Fruit fly (Drosophila melanogaster): ENCODE results near the gene Nepl11.

Gene Nepl11

DNA sequence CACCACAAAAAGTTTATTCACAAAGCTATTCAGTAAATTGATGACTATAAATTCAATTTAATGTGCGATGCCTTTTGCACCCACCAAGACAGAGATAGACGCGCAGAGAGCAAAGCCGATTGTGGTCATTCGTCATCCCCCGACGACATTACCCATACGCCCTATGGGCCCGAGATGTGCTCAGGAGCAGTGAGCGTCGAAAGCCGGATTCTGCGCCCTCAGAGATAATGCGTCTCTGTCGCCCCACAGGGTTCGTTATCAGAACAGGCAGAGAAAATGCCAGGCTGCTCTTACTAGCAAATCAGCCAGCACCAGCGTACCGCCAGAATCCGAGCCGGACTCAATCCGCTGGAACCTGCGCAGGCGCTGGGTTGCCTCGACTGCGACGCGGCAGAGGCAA lies 3.4 kb downstream of the Nepl11 start:
- TF ChIP-seq Vsx2 (GFP tag; optimal IDR thresholded peaks at IDR 0.05; ENCODE audit: partially characterized antibody), result peak; percentile 56
- TF ChIP-seq GATAd (GFP tag; optimal IDR thresholded peaks at IDR 0.05), result no peak

dm6 chr3R:4284376-4284953 lies 10.2 kb downstream of the Nepl11 start:
- TF ChIP-seq usp (GFP tag; optimal IDR thresholded peaks at IDR 0.05) (no peak), Jra (GFP tag; optimal IDR thresholded peaks at IDR 0.05) (no peak), lola (GFP tag; optimal IDR thresholded peaks at IDR 0.05) (no peak), Sp1 (GFP tag; optimal IDR thresholded peaks at IDR 0.05) (no peak), CG9705 (GFP tag; optimal IDR thresholded peaks at IDR 0.05) (no peak), sv (GFP tag; optimal IDR thresholded peaks at IDR 0.05) (no peak), Hnf4 (GFP tag; optimal IDR thresholded peaks at IDR 0.05) (no peak), Dif (GFP tag; optimal IDR thresholded peaks at IDR 0.05; ENCODE audit: partially characterized antibody) (no peak), tai (GFP tag; optimal IDR thresholded peaks at IDR 0.05) (no peak), sage (GFP tag; optimal IDR thresholded peaks at IDR 0.05) (no peak), Rel (GFP tag; optimal IDR thresholded peaks at IDR 0.05) (no peak), Rel (tag; optimal IDR thresholded peaks at IDR 0.05) (no peak), dmrt93B (GFP tag; optimal IDR thresholded peaks at IDR 0.05) (no peak), foxo (GFP tag; optimal IDR thresholded peaks at IDR 0.05) (no peak), CG32264 (GFP tag; optimal IDR thresholded peaks at IDR 0.05) (no peak), Hr83 (GFP tag; optimal IDR thresholded peaks at IDR 0.05; ENCODE audit: poor library complexity, severe bottlenecking) (no peak), woc (GFP tag; optimal IDR thresholded peaks at IDR 0.05) (no peak), N (GFP tag; optimal IDR thresholded peaks at IDR 0.05) (no peak), ey (GFP tag; optimal IDR thresholded peaks at IDR 0.05) (no peak)

dm6 chr3R:4282207-4282606 lies 12.4 kb downstream of the Nepl11 start:
- TF ChIP-seq Hr83 (GFP tag; optimal IDR thresholded peaks at IDR 0.05; ENCODE audit: poor library complexity, severe bottlenecking) (no peak), Rel (GFP tag; optimal IDR thresholded peaks at IDR 0.05) (no peak), Rel (tag; optimal IDR thresholded peaks at IDR 0.05) (no peak), fru (GFP tag; optimal IDR thresholded peaks at IDR 0.05) (no peak), dmrt93B (GFP tag; optimal IDR thresholded peaks at IDR 0.05) (no peak), Vsx2 (GFP tag; optimal IDR thresholded peaks at IDR 0.05; ENCODE audit: partially characterized antibody) (no peak), sage (GFP tag; optimal IDR thresholded peaks at IDR 0.05) (no peak), CG9705 (GFP tag; optimal IDR thresholded peaks at IDR 0.05) (no peak), foxo (GFP tag; optimal IDR thresholded peaks at IDR 0.05) (no peak), h (GFP tag; optimal IDR thresholded peaks at IDR 0.05) (no peak), dl (GFP tag; optimal IDR thresholded peaks at IDR 0.05; ENCODE audit: insufficient read depth in 1 of 2, partially characterized antibody in 2 of 2) (no peak), Dif (GFP tag; optimal IDR thresholded peaks at IDR 0.05; ENCODE audit: partially characterized antibody) (no peak), GATAd (GFP tag; optimal IDR thresholded peaks at IDR 0.05) (no peak), usp (GFP tag; optimal IDR thresholded peaks at IDR 0.05) (no peak), woc (GFP tag; optimal IDR thresholded peaks at IDR 0.05) (no peak), dsf (GFP tag; optimal IDR thresholded peaks at IDR 0.05; ENCODE audit: borderline replicate concordance) (no peak), sv (GFP tag; optimal IDR thresholded peaks at IDR 0.05) (no peak), CrebA (GFP tag; optimal IDR thresholded peaks at IDR 0.05; ENCODE audit: borderline replicate concordance) (no peak)

dm6 chr3R:4281119-4281861 lies 13.3 kb downstream of the Nepl11 start:
- no peak for TF ChIP-seq Myc (optimal IDR thresholded peaks at IDR 0.05)
- no peak for TF ChIP-seq Jra (GFP tag; optimal IDR thresholded peaks at IDR 0.05)
- no peak for TF ChIP-seq CG9705 (GFP tag; optimal IDR thresholded peaks at IDR 0.05)
- no peak for TF ChIP-seq ey (GFP tag; optimal IDR thresholded peaks at IDR 0.05)

DNA sequence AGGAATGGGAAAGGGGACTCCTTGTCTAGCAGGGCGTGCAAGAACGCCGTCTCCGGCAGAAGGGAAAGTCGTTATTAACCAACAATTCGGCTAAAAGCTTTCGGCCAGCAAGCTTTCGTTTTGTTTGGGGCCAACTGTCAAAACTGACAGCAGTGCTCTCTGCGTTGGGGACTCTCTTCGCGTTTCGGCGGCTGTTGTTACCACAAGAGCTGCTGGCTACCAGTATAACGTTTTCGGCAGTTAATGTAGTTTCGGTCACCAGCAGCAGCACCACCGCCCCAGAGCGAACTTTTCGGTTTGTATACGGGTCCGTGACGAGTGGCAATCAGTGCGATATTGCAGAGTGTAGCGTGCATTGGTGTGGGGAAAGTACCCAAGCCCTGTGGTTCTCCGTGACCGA lies 14.6 kb downstream of the Nepl11 start, which contains the start of gene cpx:
Gene cpx, plus strand, starts transcription at position 160 of the 400 bp plus-strand sequence.
- TF ChIP-seq h (GFP tag; optimal IDR thresholded peaks at IDR 0.05), result no peak

DNA sequence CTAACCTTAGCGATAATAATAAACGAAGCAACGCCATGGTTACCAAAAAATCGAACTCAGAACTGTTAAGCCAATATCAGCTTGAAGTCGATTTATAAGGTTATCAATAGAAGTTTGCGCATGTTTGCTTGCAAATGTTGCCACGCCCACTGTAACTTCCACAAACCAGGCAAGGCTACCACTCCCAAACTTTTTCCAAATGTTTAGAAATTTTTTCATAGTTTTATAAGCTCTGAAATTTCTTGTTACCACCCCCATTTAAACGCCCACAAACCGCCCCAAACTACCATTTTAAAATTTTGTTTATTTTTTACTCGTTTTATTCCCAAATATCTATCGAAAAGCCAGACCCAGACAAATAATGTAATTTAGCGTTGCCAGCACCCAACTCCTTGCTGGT lies 16.8 kb downstream of the Nepl11 start, which contains the start of gene flip:
Gene flip, minus strand, starts transcription at position 101 of the 400 bp plus-strand sequence.
- TF ChIP-seq h (GFP tag; optimal IDR thresholded peaks at IDR 0.05) (no peak), HLH106 (tag; optimal IDR thresholded peaks at IDR 0.05) (no peak), GATAd (GFP tag; optimal IDR thresholded peaks at IDR 0.05) (no peak), Dif (GFP tag; optimal IDR thresholded peaks at IDR 0.05; ENCODE audit: partially characterized antibody) (no peak)

Data from whole organism, wandering third instar larva.